Worm (Caenorhabditis elegans) whole organism, midembryonic: ENCODE data around the gene ins-11.
A peak's percentile ranks its signal among the peaks of the same experiment; 100 is the strongest.

Source experiments
- T22C8.4 ChIP-seq: fragments of 200-800 bp; sonication (Bioruptor generic); IDR thresholded peaks from 2 replicates; pipeline ENCODE4 v1.3.6; 2022; ENCODE audit warnings: missing genetic modification characterization, missing compliant biosample characterization
- cog-1 ChIP-seq: sonication (generic microtip); optimal IDR thresholded peaks from 2 replicates; lab custom pipeline; 2016; ENCODE audit warnings: missing genetic modification characterization, missing compliant biosample characterization
- flt-1 ChIP-seq: fragments of 200-800 bp; sonication (Bioruptor generic); IDR thresholded peaks from 2 replicates; pipeline ENCODE4 v1.3.6; 2022; ENCODE audit warnings: missing genetic modification characterization, missing compliant biosample characterization
- klf-2 ChIP-seq: fragments of 200-800 bp; sonication (Bioruptor generic); conservative IDR thresholded peaks from 2 replicates; pipeline ENCODE4 v1.3.6; 2022; ENCODE audit warnings: missing genetic modification reagents, missing genetic modification characterization, missing compliant biosample characterization
- med-1 ChIP-seq: sonication (generic microtip); optimal IDR thresholded peaks from 2 replicates; lab custom pipeline; 2017; ENCODE audit warnings: missing genetic modification characterization, mild to moderate bottlenecking, missing compliant biosample characterization, antibody characterized with exemption, missing genetic modification reagents; ENCODE audit not compliant: insufficient read depth
- ref-1 ChIP-seq: fragments of 200-800 bp; sonication (Bioruptor generic); conservative IDR thresholded peaks from 2 replicates; pipeline ENCODE4 v1.3.6; 2022; ENCODE audit warnings: missing genetic modification reagents, missing genetic modification characterization, missing compliant biosample characterization
- tab-1 ChIP-seq: fragments of 200-800 bp; sonication (Bioruptor generic); IDR thresholded peaks from 2 replicates; pipeline ENCODE4 v1.3.6; 2022; ENCODE audit warnings: missing genetic modification characterization, missing compliant biosample characterization
- ztf-23 ChIP-seq: fragments of 200-800 bp; sonication (Bioruptor generic); IDR thresholded peaks from 2 replicates; pipeline ENCODE4 v1.3.6; 2022; ENCODE audit warnings: missing genetic modification reagents, missing genetic modification characterization, missing compliant biosample characterization
- ztf-29 ChIP-seq: fragments of 200-800 bp; sonication (Bioruptor generic); IDR thresholded peaks from 2 replicates; pipeline ENCODE4 v1.3.6; 2022; ENCODE audit warnings: missing genetic modification reagents, missing genetic modification characterization, missing compliant biosample characterization

ins-11 gene

ce11 chrII:5543476-5544144 is 12.9 kb upstream of the ins-11 start:
- peak; percentile 95 for TF ChIP-seq cog-1
- TF ChIP-seq flt-1 (GFP tag; lab: Robert Waterston, UW): peak; percentile 93
- peak; percentile 53; the same call in 1 of the 2 replicates for TF ChIP-seq ref-1 (GFP tag; lab: Robert Waterston, UW)
- TF ChIP-seq med-1 (GFP tag; lab: Kevin White, UChicago): peak; percentile 60
- TF ChIP-seq klf-2 (GFP tag; lab: Robert Waterston, UW): no peak; the same call in none of the 2 replicates
- peak; percentile 84 for TF ChIP-seq ztf-23 (GFP tag; lab: Robert Waterston, UW)
- peak; percentile 82 for TF ChIP-seq tab-1 (GFP tag; lab: Robert Waterston, UW)
- peak; percentile 64 for TF ChIP-seq T22C8.4 (GFP tag; lab: Robert Waterston, UW)
- TF ChIP-seq ztf-29 (GFP tag; lab: Robert Waterston, UW): 0 out of 2 replicates have a peak, but pooled peaks have one; percentile 40

- TF ChIP-seq tab-1 (GFP tag; lab: Robert Waterston, UW): no peak
- no peak for TF ChIP-seq cog-1
- TF ChIP-seq med-1 (GFP tag; lab: Kevin White, UChicago): no peak
- TF ChIP-seq klf-2 (GFP tag; lab: Robert Waterston, UW): no peak
- TF ChIP-seq ref-1 (GFP tag; lab: Robert Waterston, UW): no peak
- TF ChIP-seq T22C8.4 (GFP tag; lab: Robert Waterston, UW): no peak
- TF ChIP-seq flt-1 (GFP tag; lab: Robert Waterston, UW): no peak
- no peak for TF ChIP-seq ztf-23 (GFP tag; lab: Robert Waterston, UW)
These were observed 12.4 kb upstream of the ins-11 start for ce11 chrII:5544145-5544515.

- TF ChIP-seq cog-1: no peak
- no peak for TF ChIP-seq med-1 (GFP tag; lab: Kevin White, UChicago)
- no peak for TF ChIP-seq ztf-23 (GFP tag; lab: Robert Waterston, UW)
- no peak for TF ChIP-seq tab-1 (GFP tag; lab: Robert Waterston, UW)
- no peak for TF ChIP-seq klf-2 (GFP tag; lab: Robert Waterston, UW)
These were observed 11.8 kb upstream of the ins-11 start, which contains the start of gene ins-13 for ce11 chrII:5544764-5545163. TSS of gene ins-13 (minus strand) at chrII:5544864.

ce11 chrII:5547442-5547894 is 9.1 kb upstream of the ins-11 start, which contains the start of gene acdh-2:
TSS of gene acdh-2 (minus strand) at chrII:5547492.
- no peak for TF ChIP-seq klf-2 (GFP tag; lab: Robert Waterston, UW)
- no peak for TF ChIP-seq ztf-29 (GFP tag; lab: Robert Waterston, UW)
- no peak for TF ChIP-seq med-1 (GFP tag; lab: Kevin White, UChicago)
- TF ChIP-seq ztf-23 (GFP tag; lab: Robert Waterston, UW): no peak
- no peak for TF ChIP-seq flt-1 (GFP tag; lab: Robert Waterston, UW)
- TF ChIP-seq tab-1 (GFP tag; lab: Robert Waterston, UW): no peak
- TF ChIP-seq ref-1 (GFP tag; lab: Robert Waterston, UW): no peak
- no peak for TF ChIP-seq cog-1
- no peak for TF ChIP-seq T22C8.4 (GFP tag; lab: Robert Waterston, UW)

- no peak for TF ChIP-seq tab-1 (GFP tag; lab: Robert Waterston, UW)
- no peak for TF ChIP-seq cog-1
- TF ChIP-seq ztf-23 (GFP tag; lab: Robert Waterston, UW): no peak
- no peak for TF ChIP-seq klf-2 (GFP tag; lab: Robert Waterston, UW)
- no peak for TF ChIP-seq ztf-29 (GFP tag; lab: Robert Waterston, UW)
- TF ChIP-seq flt-1 (GFP tag; lab: Robert Waterston, UW): no peak
- TF ChIP-seq med-1 (GFP tag; lab: Kevin White, UChicago): no peak
- TF ChIP-seq ref-1 (GFP tag; lab: Robert Waterston, UW): no peak
- TF ChIP-seq T22C8.4 (GFP tag; lab: Robert Waterston, UW): no peak
These were observed 6.8 kb upstream of the ins-11 start, which contains the start of gene C17C3.6 for ce11 chrII:5549746-5550145. TSS of gene C17C3.6 (plus strand) at chrII:5550046.

ce11 chrII:5551517-5551916 is 5.0 kb upstream of the ins-11 start, which contains the start of gene C17C3.5:
TSS of gene C17C3.5 (plus strand) at chrII:5551817.
- no peak for TF ChIP-seq cog-1
- no peak for TF ChIP-seq flt-1 (GFP tag; lab: Robert Waterston, UW)
- no peak for TF ChIP-seq tab-1 (GFP tag; lab: Robert Waterston, UW)
- no peak for TF ChIP-seq ref-1 (GFP tag; lab: Robert Waterston, UW)
- TF ChIP-seq klf-2 (GFP tag; lab: Robert Waterston, UW): no peak
- TF ChIP-seq ztf-29 (GFP tag; lab: Robert Waterston, UW): no peak
- no peak for TF ChIP-seq ztf-23 (GFP tag; lab: Robert Waterston, UW)
- no peak for TF ChIP-seq med-1 (GFP tag; lab: Kevin White, UChicago)
- no peak for TF ChIP-seq T22C8.4 (GFP tag; lab: Robert Waterston, UW)

ce11 chrII:5553531-5553930 is 3.0 kb upstream of the ins-11 start:
- TF ChIP-seq ztf-23 (GFP tag; lab: Robert Waterston, UW) (no peak), med-1 (GFP tag; lab: Kevin White, UChicago) (no peak), ztf-29 (GFP tag; lab: Robert Waterston, UW) (no peak), tab-1 (GFP tag; lab: Robert Waterston, UW) (no peak), T22C8.4 (GFP tag; lab: Robert Waterston, UW) (no peak), klf-2 (GFP tag; lab: Robert Waterston, UW) (no peak), cog-1 (no peak), ref-1 (GFP tag; lab: Robert Waterston, UW) (no peak), flt-1 (GFP tag; lab: Robert Waterston, UW) (no peak)

ce11 chrII:5554317-5554716 is 2.2 kb upstream of the ins-11 start, which contains the start of gene ins-12:
TSS of gene ins-12 (plus strand) at chrII:5554617.
- TF ChIP-seq med-1 (GFP tag; lab: Kevin White, UChicago): no peak
- TF ChIP-seq flt-1 (GFP tag; lab: Robert Waterston, UW): no peak
- no peak for TF ChIP-seq tab-1 (GFP tag; lab: Robert Waterston, UW)
- no peak for TF ChIP-seq ref-1 (GFP tag; lab: Robert Waterston, UW)
- TF ChIP-seq klf-2 (GFP tag; lab: Robert Waterston, UW): no peak
- no peak for TF ChIP-seq ztf-23 (GFP tag; lab: Robert Waterston, UW)
- no peak for TF ChIP-seq ztf-29 (GFP tag; lab: Robert Waterston, UW)
- no peak for TF ChIP-seq T22C8.4 (GFP tag; lab: Robert Waterston, UW)
- TF ChIP-seq cog-1: no peak
